Fruit fly (Drosophila melanogaster): ENCODE measurements around the gene CG16854.
A peak's percentile ranks its signal among the peaks of the same experiment; 100 is the strongest.

CG16854 gene

dm6 chr2L:11053018-11053807, 33.3 kb upstream of the CG16854 start:
- TF ChIP-seq Vsx2 (GFP tag; optimal IDR thresholded peaks at IDR 0.05; ENCODE audit: partially characterized antibody) (no peak), HLH106 (tag; optimal IDR thresholded peaks at IDR 0.05) (peak; percentile 94), lola (GFP tag; optimal IDR thresholded peaks at IDR 0.05) (no peak), N (GFP tag; optimal IDR thresholded peaks at IDR 0.05) (no peak), Hr83 (GFP tag; optimal IDR thresholded peaks at IDR 0.05; ENCODE audit: poor library complexity, severe bottlenecking) (peak; percentile 27), dsf (GFP tag; optimal IDR thresholded peaks at IDR 0.05; ENCODE audit: borderline replicate concordance) (peak; percentile 40), CG32264 (GFP tag; optimal IDR thresholded peaks at IDR 0.05) (peak; percentile 84), sv (GFP tag; optimal IDR thresholded peaks at IDR 0.05) (no peak), ey (GFP tag; optimal IDR thresholded peaks at IDR 0.05) (peak; percentile 94), Dfd (GFP tag; optimal IDR thresholded peaks at IDR 0.05) (no peak), h (GFP tag; optimal IDR thresholded peaks at IDR 0.05) (peak; percentile 97), rgr (GFP tag; optimal IDR thresholded peaks at IDR 0.05) (peak; percentile 92), fru (GFP tag; optimal IDR thresholded peaks at IDR 0.05) (peak; percentile 93), dmrt93B (GFP tag; optimal IDR thresholded peaks at IDR 0.05) (peak; percentile 85), sage (GFP tag; optimal IDR thresholded peaks at IDR 0.05) (peak; percentile 80), Mio (GFP tag; optimal IDR thresholded peaks at IDR 0.05) (peak; percentile 42), CG9705 (GFP tag; optimal IDR thresholded peaks at IDR 0.05) (peak; percentile 89), OdsH (GFP tag; optimal IDR thresholded peaks at IDR 0.05) (peak; percentile 94), woc (GFP tag; optimal IDR thresholded peaks at IDR 0.05) (peak; percentile 98), Rel (GFP tag; optimal IDR thresholded peaks at IDR 0.05) (peak; percentile 87), Rel (tag; optimal IDR thresholded peaks at IDR 0.05) (peak; percentile 70), Sp1 (GFP tag; optimal IDR thresholded peaks at IDR 0.05) (peak; percentile 84), tai (GFP tag; optimal IDR thresholded peaks at IDR 0.05) (peak; percentile 84), Abd-B (GFP tag; optimal IDR thresholded peaks at IDR 0.05) (no peak), psq (GFP tag; optimal IDR thresholded peaks at IDR 0.05) (peak; percentile 89), br (GFP tag; optimal IDR thresholded peaks at IDR 0.05) (peak; percentile 92), brk (GFP tag; optimal IDR thresholded peaks at IDR 0.05) (peak; percentile 92), pan (optimal IDR thresholded peaks at IDR 0.05) (no peak), usp (GFP tag; optimal IDR thresholded peaks at IDR 0.05) (no peak), dl (GFP tag; optimal IDR thresholded peaks at IDR 0.05; ENCODE audit: insufficient read depth in 1 of 2, partially characterized antibody in 2 of 2) (peak in 1 of 2 experiments; percentile 25), CrebA (GFP tag; optimal IDR thresholded peaks at IDR 0.05; ENCODE audit: borderline replicate concordance) (peak; percentile 91), Jra (GFP tag; optimal IDR thresholded peaks at IDR 0.05) (peak; percentile 61), GATAd (GFP tag; optimal IDR thresholded peaks at IDR 0.05) (no peak), jim (GFP tag; optimal IDR thresholded peaks at IDR 0.05) (peak; percentile 66), Dif (GFP tag; optimal IDR thresholded peaks at IDR 0.05; ENCODE audit: partially characterized antibody) (no peak), Myc (optimal IDR thresholded peaks at IDR 0.05) (no peak), foxo (GFP tag; optimal IDR thresholded peaks at IDR 0.05) (peak; percentile 46 to 95), Hnf4 (GFP tag; optimal IDR thresholded peaks at IDR 0.05) (peak; percentile 76), Hr78 (GFP tag; optimal IDR thresholded peaks at IDR 0.05) (no peak)

dm6 chr2L:11056791-11057332, 29.7 kb upstream of the CG16854 start:
- TF ChIP-seq Dif (GFP tag; optimal IDR thresholded peaks at IDR 0.05; ENCODE audit: partially characterized antibody): no peak
- TF ChIP-seq Vsx2 (GFP tag; optimal IDR thresholded peaks at IDR 0.05; ENCODE audit: partially characterized antibody): no peak
- TF ChIP-seq Mio (GFP tag; optimal IDR thresholded peaks at IDR 0.05): no peak
- TF ChIP-seq CG9705 (GFP tag; optimal IDR thresholded peaks at IDR 0.05): no peak
- TF ChIP-seq Hr78 (GFP tag; optimal IDR thresholded peaks at IDR 0.05): no peak
- no peak for TF ChIP-seq pan (optimal IDR thresholded peaks at IDR 0.05)
- no peak for TF ChIP-seq CG32264 (GFP tag; optimal IDR thresholded peaks at IDR 0.05)
- no peak for TF ChIP-seq GATAd (GFP tag; optimal IDR thresholded peaks at IDR 0.05)
- no peak for TF ChIP-seq Hr83 (GFP tag; optimal IDR thresholded peaks at IDR 0.05; ENCODE audit: poor library complexity, severe bottlenecking)
- TF ChIP-seq Dfd (GFP tag; optimal IDR thresholded peaks at IDR 0.05): no peak
- TF ChIP-seq HLH106 (tag; optimal IDR thresholded peaks at IDR 0.05): no peak
- TF ChIP-seq Abd-B (GFP tag; optimal IDR thresholded peaks at IDR 0.05): no peak

Data from whole organism, wandering third instar larva.